Fruit fly (Drosophila melanogaster) whole organism, embryonic: ENCODE results near the gene CG6785.

Experiments used
- ATbp ChIP-seq: fragments of 200-800 bp; sonication (Bioruptor generic); optimal IDR thresholded peaks from 2 replicates; lab custom pipeline; 2017; ENCODE audit warnings: missing biosample characterization, mild to moderate bottlenecking, missing genetic modification characterization, missing genetic modification reagents
- Antp ChIP-seq: fragments of 200-800 bp; sonication (Bioruptor generic); optimal IDR thresholded peaks from 3 replicates; lab custom pipeline; 2016; ENCODE audit warnings: missing biosample characterization, missing genetic modification characterization
- Bgb ChIP-seq: fragments of 200-800 bp; sonication (Bioruptor generic); IDR thresholded peaks from 2 replicates; pipeline ENCODE4 v1.3.6; 2022; ENCODE audit warnings: missing biosample characterization, missing genetic modification characterization; ENCODE audit not compliant: partially characterized antibody
- CG11723 ChIP-seq: fragments of 200-800 bp; sonication (Bioruptor generic); optimal IDR thresholded peaks from 2 replicates; lab custom pipeline; 2017; ENCODE audit warnings: missing biosample characterization, mild to moderate bottlenecking, missing genetic modification characterization
- CG14710 ChIP-seq: fragments of 200-800 bp; sonication (Bioruptor generic); optimal IDR thresholded peaks from 3 replicates; lab custom pipeline; 2019; ENCODE audit warnings: missing biosample characterization, mild to moderate bottlenecking, missing genetic modification characterization, moderate library complexity
- CG15479 ChIP-seq: fragments of 200-800 bp; sonication (Bioruptor generic); optimal IDR thresholded peaks from 3 replicates; lab custom pipeline; 2019; ENCODE audit warnings: missing biosample characterization, mild to moderate bottlenecking, missing genetic modification characterization, moderate library complexity
- CG15696 ChIP-seq: fragments of 200-800 bp; sonication (Bioruptor generic); optimal IDR thresholded peaks from 2 replicates; lab custom pipeline; 2019; ENCODE audit warnings: missing biosample characterization, mild to moderate bottlenecking, missing genetic modification characterization, moderate library complexity
- CG16779 ChIP-seq: fragments of 200-800 bp; sonication (Bioruptor generic); IDR thresholded peaks from 2 replicates; pipeline ENCODE4 v1.3.6; 2022; ENCODE audit warnings: missing biosample characterization, missing genetic modification characterization
- CG1832 ChIP-seq: fragments of 200-800 bp; sonication (Bioruptor generic); optimal IDR thresholded peaks from 2 replicates; lab custom pipeline; 2017; ENCODE audit warnings: missing biosample characterization, mild to moderate bottlenecking, missing genetic modification characterization, inconsistent platforms
- CG2120 ChIP-seq: fragments of 200-800 bp; sonication (Bioruptor generic); optimal IDR thresholded peaks from 3 replicates; lab custom pipeline; 2016; ENCODE audit warnings: missing biosample characterization, missing genetic modification characterization
- CG2199 ChIP-seq: fragments of 200-800 bp; sonication (Bioruptor generic); IDR thresholded peaks from 3 replicates; pipeline ENCODE4 v1.3.6; 2022; ENCODE audit warnings: missing biosample characterization, missing genetic modification characterization
- CG31388 ChIP-seq: fragments of 200-800 bp; sonication (Bioruptor generic); optimal IDR thresholded peaks from 2 replicates; lab custom pipeline; 2016; ENCODE audit warnings: missing biosample characterization, missing genetic modification characterization
- CG8388 ChIP-seq: fragments of 200-800 bp; sonication (Bioruptor generic); optimal IDR thresholded peaks from 2 replicates; lab custom pipeline; 2019; ENCODE audit warnings: missing biosample characterization, mild to moderate bottlenecking, missing genetic modification characterization, moderate library complexity
- CG8478 ChIP-seq: fragments of >200 bp; optimal IDR thresholded peaks from 2 replicates; lab custom pipeline; 2018
- CG9609 ChIP-seq: fragments of 200-800 bp; sonication (Bioruptor generic); optimal IDR thresholded peaks from 3 replicates; lab custom pipeline; 2016; ENCODE audit warnings: missing biosample characterization, missing genetic modification characterization
- CG9932 ChIP-seq: fragments of 200-800 bp; sonication (Bioruptor generic); IDR thresholded peaks from 2 replicates; pipeline ENCODE4 v1.3.6; 2022; ENCODE audit warnings: missing biosample characterization, missing genetic modification characterization
- D ChIP-seq, 2 experiments: fragments of 200-800 bp in 1 of 2; fragments of >200 bp in 1 of 2; sonication (Bioruptor generic) in 1 of 2; optimal IDR thresholded peaks; 2 replicates in 1 of 2; 3 replicates in 1 of 2; lab custom pipeline; 2017; ENCODE audit warnings: mild to moderate bottlenecking in 1 of 2, missing biosample characterization in 1 of 2, missing genetic modification characterization in 1 of 2, missing genetic modification reagents in 1 of 2
- Doc2 ChIP-seq: fragments of 200-800 bp; sonication (Bioruptor generic); IDR thresholded peaks from 2 replicates; pipeline ENCODE4 v1.3.6; 2022; ENCODE audit warnings: missing biosample characterization, missing genetic modification characterization
- Elba2 ChIP-seq: fragments of 200-800 bp; sonication (Bioruptor generic); optimal IDR thresholded peaks from 3 replicates; lab custom pipeline; 2016; ENCODE audit warnings: missing biosample characterization, missing genetic modification characterization
- Ets65A ChIP-seq: fragments of 200-800 bp; sonication (Bioruptor generic); peaks from one replicate; lab custom pipeline; 2016; ENCODE audit warnings: missing biosample characterization, missing genetic modification characterization
- H15 ChIP-seq: fragments of 200-800 bp; sonication (Bioruptor generic); IDR thresholded peaks from 3 replicates; pipeline ENCODE4 v1.3.6; 2022; ENCODE audit warnings: missing biosample characterization, missing genetic modification characterization
- H2.0 ChIP-seq: fragments of 200-800 bp; sonication (Bioruptor generic); IDR thresholded peaks from 2 replicates; pipeline ENCODE4 v1.3.6; 2022; ENCODE audit warnings: missing biosample characterization, missing genetic modification characterization
- Hr78 ChIP-seq, 2 experiments: fragments of 200-800 bp in 1 of 2; fragments of >200 bp in 1 of 2; sonication (Bioruptor generic) in 1 of 2; optimal IDR thresholded peaks; 2 replicates each; lab custom pipeline; 2017 to 2019; ENCODE audit warnings: missing biosample characterization in 2 of 2, missing genetic modification characterization in 2 of 2, mild to moderate bottlenecking in 1 of 2, moderate library complexity in 1 of 2
- Kr ChIP-seq: fragments of 200-800 bp; sonication (Bioruptor generic); optimal IDR thresholded peaks from 2 replicates; lab custom pipeline; 2017; ENCODE audit warnings: missing biosample characterization, mild to moderate bottlenecking, missing genetic modification characterization
- Mad ChIP-seq: fragments of 200-800 bp; sonication (Bioruptor generic); optimal IDR thresholded peaks from 2 replicates; lab custom pipeline; 2016; ENCODE audit warnings: missing biosample characterization, missing genetic modification characterization
- Nf-YB ChIP-seq: fragments of 200-800 bp; sonication (Bioruptor generic); optimal IDR thresholded peaks from 3 replicates; lab custom pipeline; 2019; ENCODE audit warnings: missing biosample characterization, mild to moderate bottlenecking, missing genetic modification characterization, moderate library complexity
- Nf-YC ChIP-seq: fragments of 200-800 bp; optimal IDR thresholded peaks from 3 replicates; lab custom pipeline; 2019; ENCODE audit warnings: missing biosample characterization, mild to moderate bottlenecking, missing genetic modification characterization, moderate library complexity
- Opbp ChIP-seq: fragments of 200-800 bp; sonication (Bioruptor generic); IDR thresholded peaks from 3 replicates; pipeline ENCODE4 v1.3.6; 2022; ENCODE audit warnings: missing biosample characterization, missing genetic modification characterization; ENCODE audit not compliant: partially characterized antibody
- Scr ChIP-seq: fragments of 200-800 bp; sonication (Bioruptor generic); IDR thresholded peaks from 2 replicates; pipeline ENCODE4 v1.3.6; 2022; ENCODE audit warnings: missing biosample characterization, missing genetic modification characterization; ENCODE audit not compliant: partially characterized antibody
- Xrp1 ChIP-seq: fragments of 200-800 bp; sonication (Bioruptor generic); IDR thresholded peaks from 2 replicates; pipeline ENCODE4 v1.3.6; 2022; ENCODE audit warnings: missing biosample characterization, missing genetic modification characterization
- amos ChIP-seq: fragments of 200-800 bp; sonication (Bioruptor generic); IDR thresholded peaks from 2 replicates; pipeline ENCODE4 v1.3.6; 2022; ENCODE audit warnings: missing biosample characterization, missing genetic modification characterization; ENCODE audit not compliant: partially characterized antibody
- cad ChIP-seq: fragments of >200 bp; optimal IDR thresholded peaks from 2 replicates; lab custom pipeline; 2017; ENCODE audit warnings: missing biosample characterization, missing genetic modification characterization
- hbn ChIP-seq: fragments of 200-800 bp; sonication (Bioruptor generic); IDR thresholded peaks from 2 replicates; pipeline ENCODE4 v1.3.6; 2022; ENCODE audit warnings: missing biosample characterization, missing genetic modification characterization; ENCODE audit not compliant: partially characterized antibody
- knrl ChIP-seq: fragments of 200-800 bp; sonication (Bioruptor generic); IDR thresholded peaks from 3 replicates; pipeline ENCODE4 v1.3.6; 2022; ENCODE audit warnings: missing biosample characterization, missing genetic modification characterization; ENCODE audit not compliant: partially characterized antibody
- nmo ChIP-seq: fragments of 200-800 bp; sonication (Bioruptor generic); optimal IDR thresholded peaks from 2 replicates; lab custom pipeline; 2018; ENCODE audit warnings: missing biosample characterization, mild to moderate bottlenecking, missing genetic modification characterization, moderate library complexity
- pan ChIP-seq, 4 experiments: fragments of >200 bp in 3 of 4; fragments of 200-800 bp in 1 of 4; sonication (Bioruptor generic) in 1 of 4; optimal IDR thresholded peaks in 3 of 4; IDR thresholded peaks in 1 of 4; 2 replicates each; pipeline versions ENCODE4 v1.3.6 to Lab custom; 2017 to 2022; ENCODE audit warnings: missing biosample characterization in 2 of 4, missing genetic modification characterization in 2 of 4, mixed read lengths in 1 of 4
- pnt ChIP-seq: fragments of 200-800 bp; sonication (Bioruptor generic); optimal IDR thresholded peaks from 3 replicates; lab custom pipeline; 2016; ENCODE audit warnings: missing biosample characterization, missing genetic modification characterization
- prd ChIP-seq, 3 experiments: fragments of >200 bp in 2 of 3; fragments of 200-800 bp in 1 of 3; sonication (Bioruptor generic) in 1 of 3; optimal IDR thresholded peaks in 2 of 3; IDR thresholded peaks in 1 of 3; 2 replicates in 2 of 3; 3 replicates in 1 of 3; pipeline versions ENCODE4 v1.3.6 to Lab custom; 2017 to 2022; ENCODE audit warnings: missing biosample characterization in 1 of 3, missing genetic modification characterization in 1 of 3
- row ChIP-seq: fragments of 200-800 bp; sonication (Bioruptor generic); IDR thresholded peaks from 3 replicates; pipeline ENCODE4 v1.3.6; 2022; ENCODE audit warnings: missing biosample characterization, missing genetic modification characterization
- sens ChIP-seq: fragments of 200-800 bp; sonication (Bioruptor generic); peaks from one replicate; lab custom pipeline; 2016; ENCODE audit warnings: missing biosample characterization, missing genetic modification characterization
- sisA ChIP-seq: fragments of 200-800 bp; sonication (Bioruptor generic); IDR thresholded peaks from 2 replicates; pipeline ENCODE4 v1.3.6; 2022; ENCODE audit warnings: missing biosample characterization, missing genetic modification characterization
- ssp ChIP-seq: fragments of 200-800 bp; sonication (Bioruptor generic); IDR thresholded peaks from 2 replicates; pipeline ENCODE4 v1.3.6; 2022; ENCODE audit warnings: missing biosample characterization, missing genetic modification characterization
- tll ChIP-seq, 2 experiments: fragments of 200-800 bp in 1 of 2; fragments of >200 bp in 1 of 2; sonication (Bioruptor generic) in 1 of 2; optimal IDR thresholded peaks; 2 replicates each; lab custom pipeline; 2017 to 2019; ENCODE audit warnings: missing biosample characterization in 2 of 2, missing genetic modification characterization in 2 of 2, mild to moderate bottlenecking in 1 of 2, moderate library complexity in 1 of 2
- unc-4 ChIP-seq: fragments of 200-800 bp; sonication (Bioruptor generic); IDR thresholded peaks from 2 replicates; pipeline ENCODE4 v1.3.6; 2022; ENCODE audit warnings: missing biosample characterization, missing genetic modification characterization; ENCODE audit not compliant: partially characterized antibody
- wdn ChIP-seq: fragments of 200-800 bp; sonication (Bioruptor generic); IDR thresholded peaks from 2 replicates; pipeline ENCODE4 v1.3.6; 2022; ENCODE audit warnings: missing biosample characterization, missing genetic modification characterization
- zen ChIP-seq: fragments of 200-800 bp; sonication (Bioruptor generic); optimal IDR thresholded peaks from 3 replicates; lab custom pipeline; 2018; ENCODE audit warnings: missing biosample characterization, mild to moderate bottlenecking, missing genetic modification characterization, moderate library complexity

CG6785 gene

DNA sequence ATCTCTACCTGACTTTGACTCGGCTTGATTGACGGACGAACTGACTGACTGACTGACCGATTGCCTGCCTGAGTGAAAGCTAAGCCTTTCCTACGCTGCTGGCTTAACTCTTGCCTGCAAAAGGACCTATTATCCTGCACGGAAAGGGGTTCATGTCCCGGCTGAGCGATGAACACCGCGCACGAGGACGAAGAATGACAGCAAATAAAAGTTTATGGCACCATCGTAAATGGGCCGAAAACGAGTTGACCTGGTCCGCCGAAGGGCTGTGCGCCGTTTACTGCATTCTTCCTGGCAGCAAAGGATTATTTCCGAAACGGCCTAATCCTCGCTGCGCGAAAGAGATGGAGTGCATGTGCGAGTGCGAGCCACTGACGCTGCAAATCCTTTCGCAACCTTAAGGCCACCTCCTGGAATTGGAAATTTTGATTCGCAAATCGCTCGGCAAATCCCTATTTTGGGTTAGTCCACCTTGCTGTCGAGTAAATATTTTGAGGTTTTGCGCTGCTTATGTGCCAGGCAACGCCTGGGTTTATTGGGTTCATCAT lies 36.2 kb upstream of the CG6785 start (continued):
- TF ChIP-seq sens (GFP tag; lab: Kevin White, UChicago) (peak; percentile 67), Antp (GFP tag; lab: Kevin White, UChicago) (no peak), CG11723 (GFP tag; lab: Kevin White, UChicago) (no peak), ATbp (GFP tag; lab: Kevin White, UChicago) (no peak), Mad (GFP tag; lab: Kevin White, UChicago) (no peak), Xrp1 (GFP tag; lab: Robert Waterston, UW) (no peak), CG9609 (GFP tag; lab: Kevin White, UChicago) (no peak), hbn (GFP tag; lab: Robert Waterston, UW) (no peak), Kr (GFP tag; lab: Kevin White, UChicago) (peak; percentile 73), unc-4 (GFP tag; lab: Robert Waterston, UW) (no peak), cad (GFP tag; lab: Kevin White, UChicago) (peak; percentile 100), amos (GFP tag; lab: Robert Waterston, UW) (0 out of 2 replicates have a peak, but pooled peaks have one; percentile 14), CG16779 (GFP tag; lab: Robert Waterston, UW) (no peak), CG31388 (GFP tag; lab: Kevin White, UChicago) (no peak), CG9932 (GFP tag; lab: Robert Waterston, UW) (no peak), CG2120 (GFP tag; lab: Kevin White, UChicago) (no peak), CG8478 (lab: Kevin White, UChicago) (peak; percentile 67), tll (GFP tag; optimal IDR thresholded peaks at IDR 0.05; lab: Kevin White, UChicago) (peak; percentile 41 to 100), CG2199 (GFP tag; lab: Robert Waterston, UW) (0 out of 3 replicates have a peak, but pooled peaks have one; percentile 16)

DNA sequence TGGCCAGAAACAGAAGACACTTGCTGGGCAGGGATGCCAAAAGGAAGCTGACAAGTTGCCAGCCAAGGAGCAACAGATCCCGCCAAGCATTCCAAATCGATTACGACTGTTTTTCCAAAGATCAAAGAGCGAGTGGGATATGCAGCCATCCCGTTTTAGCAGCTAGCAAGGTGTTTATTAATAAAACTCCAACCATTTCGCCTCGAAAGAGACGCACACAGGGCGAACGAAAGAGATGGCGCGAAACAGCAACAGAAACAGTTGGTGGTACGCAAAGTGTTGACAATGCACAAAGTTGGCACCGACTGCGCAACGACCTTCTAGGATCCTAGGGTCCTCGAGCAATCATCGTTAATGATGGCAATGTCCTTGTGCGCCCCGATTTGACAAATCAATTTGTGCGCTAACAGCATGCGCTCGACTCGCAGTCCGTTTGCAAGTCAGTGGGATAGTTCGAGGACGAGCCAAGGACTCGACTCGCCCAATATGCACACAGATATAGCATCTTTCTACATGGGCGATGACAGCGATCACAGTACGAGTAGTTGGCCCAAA lies 34.9 kb upstream of the CG6785 start:
- TF ChIP-seq pnt (no peak), pan (optimal IDR thresholded peaks at IDR 0.05; lab: Kevin White, UChicago) (no peak), pan (GFP tag; optimal IDR thresholded peaks at IDR 0.05 in 1 of 2, IDR thresholded peaks at IDR 0.05 in 1 of 2) (no peak), Scr (no peak), D (optimal IDR thresholded peaks at IDR 0.05; lab: Kevin White, UChicago) (peak; percentile 87), D (GFP tag; optimal IDR thresholded peaks at IDR 0.05; lab: Kevin White, UChicago) (no peak), row (GFP tag; lab: Robert Waterston, UW) (no peak), H15 (GFP tag; lab: Robert Waterston, UW) (no peak), zen (tag; lab: Kevin White, UChicago) (peak; percentile 96), knrl (GFP tag; lab: Robert Waterston, UW) (no peak), nmo (GFP tag; lab: Kevin White, UChicago) (no peak), ssp (GFP tag; lab: Robert Waterston, UW) (no peak), CG8478 (lab: Kevin White, UChicago) (peak; percentile 71), cad (GFP tag; lab: Kevin White, UChicago) (peak; percentile 54), Opbp (GFP tag; lab: Robert Waterston, UW) (no peak), Doc2 (no peak), Elba2 (GFP tag; lab: Kevin White, UChicago) (no peak), CG14710 (tag; lab: Kevin White, UChicago) (no peak), CG15696 (tag; lab: Kevin White, UChicago) (no peak), wdn (GFP tag; lab: Robert Waterston, UW) (no peak), sisA (GFP tag; lab: Robert Waterston, UW) (no peak), tll (GFP tag; optimal IDR thresholded peaks at IDR 0.05; lab: Kevin White, UChicago) (peak in 1 of 2 experiments; percentile 70), CG8388 (GFP tag; lab: Kevin White, UChicago) (no peak), Hr78 (GFP tag; optimal IDR thresholded peaks at IDR 0.05; lab: Kevin White, UChicago) (no peak), CG15479 (peak; percentile 26), Nf-YC (tag; lab: Kevin White, UChicago) (peak; percentile 53), Nf-YB (GFP tag; lab: Kevin White, UChicago) (peak; percentile 34), CG1832 (GFP tag; lab: Kevin White, UChicago) (peak; percentile 19), H2.0 (GFP tag; lab: Robert Waterston, UW) (no peak), Ets65A (GFP tag; lab: Kevin White, UChicago) (peak; percentile 48), prd (optimal IDR thresholded peaks at IDR 0.05; lab: Kevin White, UChicago) (no peak), prd (GFP tag; IDR thresholded peaks at IDR 0.05; lab: Robert Waterston, UW) (peak; percentile 85), Bgb (GFP tag; lab: Robert Waterston, UW) (no peak)
